Fruit fly (Drosophila melanogaster): ENCODE data around the gene CG4582.

Gene CG4582

DNA sequence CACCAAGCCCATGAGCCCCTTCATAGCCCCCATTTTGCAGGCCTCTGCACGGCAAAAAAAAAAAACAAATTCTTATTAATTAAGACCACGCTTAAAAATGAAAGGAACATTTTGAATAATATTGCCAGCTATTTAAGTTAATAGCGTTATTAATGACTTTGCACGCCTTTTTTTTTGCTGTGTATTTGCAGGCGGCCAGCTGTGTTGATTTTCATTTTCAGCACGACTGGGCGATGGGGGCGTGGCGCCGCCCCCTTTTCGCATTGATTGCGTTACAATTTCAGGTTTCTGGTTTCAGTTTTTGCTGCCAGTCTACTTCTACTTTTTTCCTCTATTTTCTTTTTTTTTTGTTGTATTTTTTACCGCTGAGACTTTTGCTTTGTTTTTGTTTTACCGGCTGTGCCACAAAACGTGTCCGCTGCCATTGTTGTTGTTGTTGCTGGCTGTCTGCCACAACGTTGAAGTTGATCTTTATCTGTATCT is 51.0 kb downstream of the CG4582 start (continued):
- TF ChIP-seq Hr51 (GFP tag; optimal IDR thresholded peaks at IDR 0.05) = peak in 1 of 2 experiments; percentile 33
- no peak for TF ChIP-seq B-H1 (GFP tag; IDR thresholded peaks at IDR 0.05)
- no peak for TF ChIP-seq CG2712 (tag; optimal IDR thresholded peaks at IDR 0.05)
- TF ChIP-seq Atf3 (GFP tag; optimal IDR thresholded peaks at IDR 0.05) = no peak
- TF ChIP-seq insv (GFP tag; optimal IDR thresholded peaks at IDR 0.05) = no peak
- TF ChIP-seq CG6765 (GFP tag; optimal IDR thresholded peaks at IDR 0.05) = no peak
- TF ChIP-seq CG18262 (tag; optimal IDR thresholded peaks at IDR 0.05) = no peak
- peak; percentile 47 for TF ChIP-seq Asciz (GFP tag; optimal IDR thresholded peaks at IDR 0.05)
- no peak for TF ChIP-seq repo (GFP tag; optimal IDR thresholded peaks at IDR 0.05)
- TF ChIP-seq fd102C (GFP tag; optimal IDR thresholded peaks at IDR 0.05) = no peak
- peak; percentile 8 for TF ChIP-seq CG33213 (GFP tag; optimal IDR thresholded peaks at IDR 0.05)
- no peak for TF ChIP-seq CG5953 (GFP tag; IDR thresholded peaks at IDR 0.05)
- no peak for TF ChIP-seq zf30C (GFP tag; optimal IDR thresholded peaks at IDR 0.05)
- peak; percentile 42; the same call in 3 of the 4 replicates for TF ChIP-seq Gug (GFP tag; IDR thresholded peaks at IDR 0.05)
- no peak for TF ChIP-seq hth (optimal IDR thresholded peaks at IDR 0.05)
- TF ChIP-seq CG4730 (GFP tag; IDR thresholded peaks at IDR 0.05) = no peak
- no peak; the same call in 1 of the 2 replicates for TF ChIP-seq CG11247 (GFP tag; IDR thresholded peaks at IDR 0.05)
- TF ChIP-seq chif (GFP tag; optimal IDR thresholded peaks at IDR 0.05) = peak in 1 of 2 experiments; percentile 2
- 0 out of 2 replicates have a peak, but pooled peaks have one; percentile 20 for TF ChIP-seq ttk (GFP tag; IDR thresholded peaks at IDR 0.05)
- TF ChIP-seq CG31441 (GFP tag; IDR thresholded peaks at IDR 0.05) = peak; percentile 16; the same call in 1 of the 2 replicates
- no peak for TF ChIP-seq jumu (GFP tag; optimal IDR thresholded peaks at IDR 0.05)
- no peak for TF ChIP-seq Opbp (GFP tag; IDR thresholded peaks at IDR 0.05; ENCODE audit: partially characterized antibody)
- no peak for TF ChIP-seq CG12071 (GFP tag; optimal IDR thresholded peaks at IDR 0.05)
- TF ChIP-seq CG9609 (GFP tag; optimal IDR thresholded peaks at IDR 0.05) = no peak
- peak; percentile 3 for TF ChIP-seq CG2120 (GFP tag; optimal IDR thresholded peaks at IDR 0.05)
- no peak for TF ChIP-seq ash1 (GFP tag; optimal IDR thresholded peaks at IDR 0.05)
- TF ChIP-seq pfk (GFP tag; optimal IDR thresholded peaks at IDR 0.05) = no peak
- no peak for TF ChIP-seq Bteb2 (GFP tag; optimal IDR thresholded peaks at IDR 0.05)
- no peak; the same call in 1 of the 2 replicates for TF ChIP-seq CG9215 (GFP tag; IDR thresholded peaks at IDR 0.05)
- TF ChIP-seq CG11723 (GFP tag; optimal IDR thresholded peaks at IDR 0.05) = peak; percentile 22
- peak; percentile 50 for TF ChIP-seq Fer1 (GFP tag; optimal IDR thresholded peaks at IDR 0.05)
- TF ChIP-seq sug (tag; optimal IDR thresholded peaks at IDR 0.05) = no peak
- no peak for TF ChIP-seq Lhr (GFP tag; optimal IDR thresholded peaks at IDR 0.05)
- peak; percentile 30 for TF ChIP-seq Blimp-1 (GFP tag; optimal IDR thresholded peaks at IDR 0.05)
- TF ChIP-seq schlank (tag; optimal IDR thresholded peaks at IDR 0.05) = no peak
- no peak for TF ChIP-seq tap (tag; optimal IDR thresholded peaks at IDR 0.05)
- no peak for TF ChIP-seq CG10274 (GFP tag; optimal IDR thresholded peaks at IDR 0.05)
- no peak for TF ChIP-seq CG15696 (tag; optimal IDR thresholded peaks at IDR 0.05)
- no peak for TF ChIP-seq ac (GFP tag; optimal IDR thresholded peaks at IDR 0.05)
- TF ChIP-seq dm (GFP tag; optimal IDR thresholded peaks at IDR 0.05) = no peak
- no peak for TF ChIP-seq CG30020 (tag; optimal IDR thresholded peaks at IDR 0.05)
- peak; percentile 59 for TF ChIP-seq klu (GFP tag; IDR thresholded peaks at IDR 0.05)
- TF ChIP-seq knrl (GFP tag; IDR thresholded peaks at IDR 0.05; ENCODE audit: partially characterized antibody) = no peak
- TF ChIP-seq CG4328 (GFP tag; optimal IDR thresholded peaks at IDR 0.05) = no peak
- no peak for TF ChIP-seq CG12942 (GFP tag; optimal IDR thresholded peaks at IDR 0.05)
- no peak for TF ChIP-seq CG9727 (GFP tag; optimal IDR thresholded peaks at IDR 0.05)
- TF ChIP-seq CG2116 (GFP tag; optimal IDR thresholded peaks at IDR 0.05) = no peak
- TF ChIP-seq Fer2 (tag; optimal IDR thresholded peaks at IDR 0.05) = no peak
- TF ChIP-seq Six4 (GFP tag; optimal IDR thresholded peaks at IDR 0.05) = no peak
- TF ChIP-seq pnt (GFP tag; optimal IDR thresholded peaks at IDR 0.05) = peak; percentile 39
- TF ChIP-seq bcd (GFP tag; optimal IDR thresholded peaks at IDR 0.05) = peak; percentile 38
